Worm (Caenorhabditis elegans): Measurements from ENCODE around the gene sprr-3.

- TF ChIP-seq Y56A3A.18 (GFP tag; IDR thresholded peaks at IDR 0.05): no peak
- TF ChIP-seq F33H1.4 (GFP tag; IDR thresholded peaks at IDR 0.05): no peak
- TF ChIP-seq pha-4 (tag; optimal IDR thresholded peaks at IDR 0.05): no peak
- TF ChIP-seq B0261.1 (tag; optimal IDR thresholded peaks at IDR 0.05): no peak
- TF ChIP-seq rec-8 (tag; optimal IDR thresholded peaks at IDR 0.05): no peak
- TF ChIP-seq snpc-4 (GFP tag; optimal IDR thresholded peaks at IDR 0.05): no peak
- no peak for TF ChIP-seq snpc-4 (tag; optimal IDR thresholded peaks at IDR 0.05)
- TF ChIP-seq nhr-80 (tag; optimal IDR thresholded peaks at IDR 0.05): no peak
- TF ChIP-seq hsf-1 (GFP tag; IDR thresholded peaks at IDR 0.05): no peak
- no peak for TF ChIP-seq fkh-3 (tag; optimal IDR thresholded peaks at IDR 0.05)
- no peak for TF ChIP-seq Y95B8A.8 (GFP tag; IDR thresholded peaks at IDR 0.05)
- TF ChIP-seq lin-40 (tag; optimal IDR thresholded peaks at IDR 0.05): no peak
- no peak for TF ChIP-seq nhr-90 (tag; optimal IDR thresholded peaks at IDR 0.05)
These were observed 9.7 kb downstream of the sprr-3 start for ce11 chrIV:2551838-2552237.
